Worm (Caenorhabditis elegans) whole organism, young adult: ENCODE results near the gene pas-1.

ENCODE experiments used
- C17E4.6 ChIP-seq: fragments of 200-800 bp; sonication (Bioruptor generic); IDR thresholded peaks from 2 replicates; pipeline ENCODE4 v1.3.6; 2022; ENCODE audit warnings: missing genetic modification reagents, missing genetic modification characterization, missing compliant biosample characterization
- F49E8.2 ChIP-seq: sonication (generic microtip); optimal IDR thresholded peaks from 3 replicates; lab custom pipeline; 2017; ENCODE audit warnings: missing genetic modification characterization, mild to moderate bottlenecking, missing compliant biosample characterization, antibody characterized with exemption, moderate library complexity; ENCODE audit not compliant: insufficient read depth
- F57A8.1 ChIP-seq: fragments of 200-800 bp; sonication (Bioruptor generic); optimal IDR thresholded peaks from 2 replicates; lab custom pipeline; 2018; ENCODE audit warnings: mild to moderate bottlenecking, missing genetic modification characterization, moderate library complexity, missing compliant biosample characterization
- K11D2.4 ChIP-seq: fragments of 200-800 bp; sonication (Bioruptor generic); IDR thresholded peaks from 2 replicates; pipeline ENCODE4 v1.3.6; 2022; ENCODE audit warnings: missing genetic modification reagents, missing genetic modification characterization, missing compliant biosample characterization
- Y95B8A.8 ChIP-seq: fragments of 200-800 bp; sonication (Bioruptor generic); IDR thresholded peaks from 2 replicates; pipeline ENCODE4 v1.3.6; 2022; ENCODE audit warnings: missing genetic modification reagents, missing genetic modification characterization, missing compliant biosample characterization
- ama-1 ChIP-seq, 3 experiments: fragments of 150-350 bp in 1 of 3; sonication (generic microtip) in 2 of 3; optimal IDR thresholded peaks; 2 replicates each; lab custom pipeline; 2014 to 2018; ENCODE audit warnings: missing biosample characterization in 2 of 3, missing genetic modification characterization in 2 of 3, missing genetic modification reagents in 2 of 3
- aptf-3 ChIP-seq: fragments of 200-800 bp; sonication (Bioruptor generic); IDR thresholded peaks from 2 replicates; pipeline ENCODE4 v1.3.6; 2022; ENCODE audit warnings: missing genetic modification characterization, missing compliant biosample characterization
- atf-7 ChIP-seq: sonication (generic microtip); optimal IDR thresholded peaks from 2 replicates; lab custom pipeline; 2017; ENCODE audit warnings: mild to moderate bottlenecking, missing genetic modification characterization, missing compliant biosample characterization
- attf-3 ChIP-seq: fragments of 200-800 bp; sonication (Bioruptor generic); conservative IDR thresholded peaks from 2 replicates; pipeline ENCODE4 v1.3.6; 2022; ENCODE audit warnings: missing genetic modification reagents, missing genetic modification characterization, missing compliant biosample characterization
- attf-5 ChIP-seq: fragments of 200-800 bp; sonication (Bioruptor generic); optimal IDR thresholded peaks from 2 replicates; lab custom pipeline; 2018; ENCODE audit warnings: mild to moderate bottlenecking, missing genetic modification characterization, missing compliant biosample characterization
- bed-2 ChIP-seq: fragments of 200-800 bp; sonication (Bioruptor generic); IDR thresholded peaks from 2 replicates; pipeline ENCODE4 v1.3.6; 2022; ENCODE audit warnings: missing genetic modification reagents, missing genetic modification characterization, missing compliant biosample characterization
- cebp-2 ChIP-seq: fragments of 200-800 bp; sonication (Bioruptor generic); IDR thresholded peaks from 2 replicates; pipeline ENCODE4 v1.3.6; 2022; ENCODE audit warnings: missing genetic modification characterization, missing compliant biosample characterization
- ceh-91 ChIP-seq: fragments of 200-800 bp; sonication (Bioruptor generic); IDR thresholded peaks from 2 replicates; pipeline ENCODE4 v1.3.6; 2022; ENCODE audit warnings: missing genetic modification reagents, missing genetic modification characterization, missing compliant biosample characterization
- dpff-1 ChIP-seq: sonication (generic microtip); optimal IDR thresholded peaks from 2 replicates; lab custom pipeline; 2017; ENCODE audit warnings: mild to moderate bottlenecking, missing genetic modification characterization, missing compliant biosample characterization
- efl-1 ChIP-seq: fragments of 150-350 bp; optimal IDR thresholded peaks from 2 replicates; lab custom pipeline; 2014; ENCODE audit warnings: missing biosample characterization, missing genetic modification reagents, missing genetic modification characterization
- egrh-3 ChIP-seq: fragments of 200-800 bp; sonication (Bioruptor generic); IDR thresholded peaks from 2 replicates; pipeline ENCODE4 v1.3.6; 2022; ENCODE audit warnings: missing genetic modification reagents, missing genetic modification characterization, missing compliant biosample characterization
- let-607 ChIP-seq, 2 experiments: fragments of 200-800 bp in 1 of 2; sonication (Bioruptor generic) in 1 of 2; sonication (generic microtip) in 1 of 2; optimal IDR thresholded peaks; 2 replicates each; lab custom pipeline; 2016 to 2018; ENCODE audit warnings: mild to moderate bottlenecking in 2 of 2, missing compliant biosample characterization in 2 of 2, missing genetic modification characterization in 2 of 2, moderate library complexity in 2 of 2, missing genotype in 1 of 2
- lin-26 ChIP-seq: fragments of 200-800 bp; sonication (Bioruptor generic); IDR thresholded peaks from 2 replicates; pipeline ENCODE4 v1.3.6; 2022; ENCODE audit warnings: missing genetic modification reagents, missing genetic modification characterization, missing compliant biosample characterization
- madf-10 ChIP-seq: sonication (generic microtip); optimal IDR thresholded peaks from 2 replicates; lab custom pipeline; 2016; ENCODE audit warnings: mild to moderate bottlenecking, missing genetic modification characterization, missing compliant biosample characterization
- mcd-1 ChIP-seq: fragments of 200-800 bp; sonication (Bioruptor generic); IDR thresholded peaks from 2 replicates; pipeline ENCODE4 v1.3.6; 2022; ENCODE audit warnings: missing genetic modification reagents, missing genetic modification characterization, missing compliant biosample characterization
- mes-4 ChIP-seq: sonication (generic microtip); optimal IDR thresholded peaks from 2 replicates; lab custom pipeline; 2016; ENCODE audit warnings: missing genotype, missing genetic modification characterization, missing compliant biosample characterization
- nfya-1 ChIP-seq: sonication (generic microtip); optimal IDR thresholded peaks from 2 replicates; lab custom pipeline; 2017; ENCODE audit warnings: antibody characterized with exemption, missing compliant biosample characterization, missing genetic modification characterization, borderline replicate concordance; ENCODE audit not compliant: insufficient read depth
- nhr-80 ChIP-seq: sonication (generic microtip); optimal IDR thresholded peaks from 2 replicates; lab custom pipeline; 2016; ENCODE audit warnings: missing genetic modification characterization, missing compliant biosample characterization
- nhr-90 ChIP-seq: sonication (generic microtip); optimal IDR thresholded peaks from 2 replicates; lab custom pipeline; 2016; ENCODE audit warnings: missing genotype, mild to moderate bottlenecking, missing genetic modification characterization, missing compliant biosample characterization
- rcor-1 ChIP-seq: fragments of 200-800 bp; sonication (Bioruptor generic); IDR thresholded peaks from 2 replicates; pipeline ENCODE4 v1.3.6; 2022; ENCODE audit warnings: missing genetic modification reagents, missing genetic modification characterization, missing compliant biosample characterization
- snpc-1.1 ChIP-seq: sonication (generic microtip); optimal IDR thresholded peaks from 2 replicates; lab custom pipeline; 2017; ENCODE audit warnings: missing genetic modification characterization, mild to moderate bottlenecking, missing compliant biosample characterization, antibody characterized with exemption, moderate library complexity, missing genotype, missing genetic modification reagents; ENCODE audit not compliant: insufficient read depth
- snpc-4 ChIP-seq, 5 experiments: fragments of 150-350 bp in 1 of 5; sonication (generic microtip) in 4 of 5; optimal IDR thresholded peaks; 2 replicates each; lab custom pipeline; 2014 to 2018; ENCODE audit warnings: missing genetic modification characterization in 5 of 5, missing biosample characterization in 3 of 5, antibody characterized with exemption in 2 of 5, mild to moderate bottlenecking in 2 of 5, missing compliant biosample characterization in 2 of 5, missing genotype in 2 of 5, moderate library complexity in 2 of 5, missing genetic modification reagents in 1 of 5
- unc-62 ChIP-seq: fragments of 150-350 bp; optimal IDR thresholded peaks from 2 replicates; lab custom pipeline; 2014; ENCODE audit warnings: missing biosample characterization, missing genetic modification reagents, missing genetic modification characterization
- zfh-2 ChIP-seq: fragments of 200-800 bp; sonication (Bioruptor generic); conservative IDR thresholded peaks from 2 replicates; pipeline ENCODE4 v1.3.6; 2022; ENCODE audit warnings: missing genetic modification reagents, missing genetic modification characterization, missing compliant biosample characterization
- ztf-26 ChIP-seq: sonication (generic microtip); optimal IDR thresholded peaks from 2 replicates; lab custom pipeline; 2017; ENCODE audit warnings: missing genetic modification characterization, missing compliant biosample characterization
- ztf-28 ChIP-seq: fragments of 200-800 bp; sonication (Bioruptor generic); IDR thresholded peaks from 2 replicates; pipeline ENCODE4 v1.3.6; 2022; ENCODE audit warnings: missing genetic modification reagents, missing genetic modification characterization, missing compliant biosample characterization

pas-1 gene

ce11 chrV:14449397-14449796 is 27.0 kb upstream of the pas-1 start, which contains the start of gene F23B12.7 (continued):
- TF ChIP-seq F49E8.2 = no peak

ce11 chrV:14448669-14449068 is 26.3 kb upstream of the pas-1 start:
- TF ChIP-seq attf-5 = no peak
- TF ChIP-seq ztf-26 = peak; percentile 25

- TF ChIP-seq ztf-28 (GFP tag; lab: Robert Waterston, UW) (no peak), nhr-90 (no peak), ceh-91 (GFP tag; lab: Robert Waterston, UW) (no peak), snpc-4 (GFP tag; optimal IDR thresholded peaks at IDR 0.05; lab: Kevin White, UChicago) (no peak), snpc-4 (tag; optimal IDR thresholded peaks at IDR 0.05; lab: Kevin White, UChicago) (peak in 1 of 4 experiments; percentile 6), aptf-3 (GFP tag; lab: Robert Waterston, UW) (no peak), attf-3 (GFP tag; lab: Robert Waterston, UW) (peak; percentile 89), dpff-1 (tag; lab: Kevin White, UChicago) (no peak), rcor-1 (GFP tag; lab: Robert Waterston, UW) (no peak), let-607 (tag; optimal IDR thresholded peaks at IDR 0.05; lab: Kevin White, UChicago) (no peak), nhr-80 (tag; lab: Kevin White, UChicago) (peak; percentile 78)
Measured at ce11 chrV:14447240-14447763, 24.9 kb upstream of the pas-1 start, which contains the start of the genes dlat-1 and fntb-1. Gene dlat-1 (minus strand): TSS chrV:14447290. Gene fntb-1 (plus strand): TSS chrV:14447651.

ce11 chrV:14446453-14446852 is 24.0 kb upstream of the pas-1 start:
- TF ChIP-seq mcd-1 (no peak), zfh-2 (GFP tag; lab: Robert Waterston, UW) (peak; percentile 56; the same call in 1 of the 2 replicates), nfya-1 (tag; lab: Kevin White, UChicago) (no peak), K11D2.4 (no peak), mes-4 (tag; lab: Kevin White, UChicago) (no peak), cebp-2 (no peak), F57A8.1 (GFP tag; lab: Kevin White, UChicago) (no peak), madf-10 (no peak)

- TF ChIP-seq efl-1 (GFP tag; lab: Kevin White, UChicago) (no peak), C17E4.6 (no peak), snpc-1.1 (tag; lab: Kevin White, UChicago) (no peak), unc-62 (GFP tag; lab: Kevin White, UChicago) (no peak), ama-1 (optimal IDR thresholded peaks at IDR 0.05; lab: Kevin White, UChicago) (no peak), ama-1 (GFP tag; optimal IDR thresholded peaks at IDR 0.05; lab: Kevin White, UChicago) (no peak), Y95B8A.8 (GFP tag; lab: Robert Waterston, UW) (no peak), lin-26 (no peak), bed-2 (GFP tag; lab: Robert Waterston, UW) (no peak), atf-7 (tag; lab: Kevin White, UChicago) (no peak), egrh-3 (GFP tag; lab: Robert Waterston, UW) (no peak), F57A8.1 (GFP tag; lab: Kevin White, UChicago) (no peak)
- TF ChIP-seq, all 124 proteins: peak for 0
Measured at ce11 chrV:14440841-14441240, 18.4 kb upstream of the pas-1 start, which contains the start of gene F23B12.4. Gene F23B12.4 (plus strand): TSS chrV:14441141.
